Worm (Caenorhabditis elegans) whole organism, L4 larva: ENCODE data around the gene rnp-9.

ENCODE experiments used
- D1046.2 ChIP-seq: fragments of 200-800 bp; sonication (Bioruptor generic); IDR thresholded peaks from 2 replicates; pipeline ENCODE4 v1.3.6; 2022; ENCODE audit warnings: missing genetic modification characterization, missing compliant biosample characterization
- F10B5.3 ChIP-seq: sonication (generic microtip); optimal IDR thresholded peaks from 2 replicates; lab custom pipeline; 2016; ENCODE audit warnings: mild to moderate bottlenecking, missing genetic modification characterization, missing compliant biosample characterization
- F49E8.2 ChIP-seq: sonication (generic microtip); optimal IDR thresholded peaks from 2 replicates; lab custom pipeline; 2016; ENCODE audit warnings: missing compliant biosample characterization, mild to moderate bottlenecking, missing genetic modification characterization, borderline replicate concordance
- R02D3.7 ChIP-seq: fragments of 150-350 bp; sonication (generic microtip); optimal IDR thresholded peaks from 3 replicates; lab custom pipeline; 2014; ENCODE audit warnings: missing biosample characterization, missing genetic modification characterization
- T20F7.1 ChIP-seq: fragments of 200-800 bp; sonication (Bioruptor generic); optimal IDR thresholded peaks from 2 replicates; lab custom pipeline; 2018; ENCODE audit warnings: mild to moderate bottlenecking, missing genetic modification characterization, missing compliant biosample characterization
- T26A8.4 ChIP-seq: fragments of 200-800 bp; sonication (Bioruptor generic); IDR thresholded peaks from 2 replicates; pipeline ENCODE4 v1.3.6; 2022; ENCODE audit warnings: missing genetic modification characterization, missing compliant biosample characterization
- Y105C5A.15 ChIP-seq: fragments of 200-800 bp; sonication (Bioruptor generic); IDR thresholded peaks from 2 replicates; pipeline ENCODE4 v1.3.6; 2022; ENCODE audit warnings: missing genetic modification characterization, missing compliant biosample characterization
- Y48G9A.11 ChIP-seq: fragments of 200-800 bp; sonication (Bioruptor generic); IDR thresholded peaks from 2 replicates; pipeline ENCODE4 v1.3.6; 2022; ENCODE audit warnings: missing genetic modification reagents, missing genetic modification characterization, missing compliant biosample characterization
- ZK337.2 ChIP-seq: fragments of 200-800 bp; sonication (Bioruptor generic); IDR thresholded peaks from 2 replicates; pipeline ENCODE4 v1.3.6; 2022; ENCODE audit warnings: missing genetic modification reagents, missing genetic modification characterization, missing compliant biosample characterization
- aha-1 ChIP-seq: fragments of 150-350 bp; peaks from one replicate; lab custom pipeline; 2014; ENCODE audit warnings: missing biosample characterization, missing genetic modification characterization
- ama-1 ChIP-seq: fragments of 150-350 bp; optimal IDR thresholded peaks from 2 replicates; lab custom pipeline; 2014; ENCODE audit warnings: inconsistent platforms, mixed read lengths
- ceh-20 ChIP-seq: fragments of 200-800 bp; sonication (Bioruptor generic); IDR thresholded peaks from 2 replicates; pipeline ENCODE4 v1.3.6; 2022; ENCODE audit warnings: missing genetic modification reagents, missing genetic modification characterization, missing compliant biosample characterization
- ceh-28 ChIP-seq: fragments of 150-350 bp; optimal IDR thresholded peaks from 2 replicates; lab custom pipeline; 2014; ENCODE audit warnings: missing biosample characterization, missing genetic modification reagents, missing genetic modification characterization
- ceh-62 ChIP-seq: sonication (generic microtip); optimal IDR thresholded peaks from 2 replicates; lab custom pipeline; 2017; ENCODE audit warnings: missing biosample characterization, missing genetic modification characterization
- daf-16 ChIP-seq, 3 experiments: sonication (generic microtip); optimal IDR thresholded peaks; 2 replicates each; lab custom pipeline; 2016 to 2017; ENCODE audit warnings: missing genetic modification characterization in 3 of 3, missing genetic modification reagents in 3 of 3, mild to moderate bottlenecking in 2 of 3, missing compliant biosample characterization in 2 of 3, missing biosample characterization in 1 of 3, moderate library complexity in 1 of 3
- dmd-9 ChIP-seq: fragments of 200-800 bp; sonication (Bioruptor generic); IDR thresholded peaks from 2 replicates; pipeline ENCODE4 v1.3.6; 2022; ENCODE audit warnings: missing genetic modification reagents, missing genetic modification characterization, missing compliant biosample characterization
- dpl-1 ChIP-seq: fragments of 150-350 bp; optimal IDR thresholded peaks from 2 replicates; lab custom pipeline; 2014; ENCODE audit warnings: missing biosample characterization, missing genetic modification reagents, missing genetic modification characterization
- dve-1 ChIP-seq: sonication (generic microtip); optimal IDR thresholded peaks from 2 replicates; lab custom pipeline; 2017; ENCODE audit warnings: antibody characterized with exemption, mild to moderate bottlenecking, missing genetic modification characterization, missing compliant biosample characterization; ENCODE audit not compliant: insufficient read depth
- egl-27 ChIP-seq: sonication (generic microtip); optimal IDR thresholded peaks from 3 replicates; lab custom pipeline; 2017; ENCODE audit warnings: missing biosample characterization, missing genetic modification reagents, missing genetic modification characterization
- hif-1 ChIP-seq, 2 experiments: sonication (generic microtip); optimal IDR thresholded peaks; 2 replicates each; lab custom pipeline; 2016 to 2017; ENCODE audit warnings: missing compliant biosample characterization in 2 of 2, missing genetic modification characterization in 2 of 2, missing genetic modification reagents in 2 of 2, missing genotype in 2 of 2, mild to moderate bottlenecking in 1 of 2
- hlh-30 ChIP-seq: sonication (generic microtip); optimal IDR thresholded peaks from 2 replicates; lab custom pipeline; 2017; ENCODE audit warnings: antibody characterized with exemption, mild to moderate bottlenecking, missing genetic modification characterization, missing compliant biosample characterization; ENCODE audit not compliant: insufficient read depth
- hmg-1.1 ChIP-seq: fragments of 200-800 bp; sonication (Bioruptor generic); IDR thresholded peaks from 2 replicates; pipeline ENCODE4 v1.3.6; 2022; ENCODE audit warnings: missing genetic modification reagents, missing genetic modification characterization, missing compliant biosample characterization
- lin-13 ChIP-seq: fragments of 150-350 bp; optimal IDR thresholded peaks from 2 replicates; lab custom pipeline; 2014; ENCODE audit warnings: missing biosample characterization, missing genetic modification reagents, missing genetic modification characterization
- lir-3 ChIP-seq: sonication (generic microtip); optimal IDR thresholded peaks from 2 replicates; lab custom pipeline; 2016; ENCODE audit warnings: mild to moderate bottlenecking, missing genetic modification characterization, missing compliant biosample characterization
- mdl-1 ChIP-seq, 2 experiments: fragments of 150-350 bp in 1 of 2; sonication (generic microtip) in 1 of 2; optimal IDR thresholded peaks; 2 replicates each; lab custom pipeline; 2014 to 2017; ENCODE audit warnings: missing biosample characterization in 2 of 2, missing genetic modification characterization in 2 of 2
- mxl-3 ChIP-seq: fragments of 200-800 bp; sonication (Bioruptor generic); optimal IDR thresholded peaks from 2 replicates; lab custom pipeline; 2018; ENCODE audit warnings: mild to moderate bottlenecking, missing genetic modification characterization, missing compliant biosample characterization
- nhr-102 ChIP-seq: sonication (generic microtip); optimal IDR thresholded peaks from 2 replicates; lab custom pipeline; 2016; ENCODE audit warnings: mild to moderate bottlenecking, missing genetic modification characterization, moderate library complexity, missing compliant biosample characterization
- nhr-111 ChIP-seq: fragments of 200-800 bp; sonication (Bioruptor generic); optimal IDR thresholded peaks from 2 replicates; lab custom pipeline; 2018; ENCODE audit warnings: mild to moderate bottlenecking, missing genetic modification characterization, missing compliant biosample characterization
- nhr-28 ChIP-seq: fragments of 150-350 bp; optimal IDR thresholded peaks from 2 replicates; lab custom pipeline; 2014; ENCODE audit warnings: missing biosample characterization, missing genetic modification characterization
- nhr-41 ChIP-seq: fragments of 200-800 bp; sonication (Bioruptor generic); IDR thresholded peaks from 2 replicates; pipeline ENCODE4 v1.3.6; 2022; ENCODE audit warnings: missing genetic modification reagents, missing genetic modification characterization, missing compliant biosample characterization
- nhr-76 ChIP-seq: fragments of 150-350 bp; optimal IDR thresholded peaks from 2 replicates; lab custom pipeline; 2014; ENCODE audit warnings: missing biosample characterization, missing genetic modification characterization
- pha-4 ChIP-seq, 2 experiments: fragments of 150-350 bp in 1 of 2; fragments of 200-800 bp in 1 of 2; sonication (Bioruptor generic) in 1 of 2; IDR thresholded peaks in 1 of 2; optimal IDR thresholded peaks in 1 of 2; 2 replicates each; pipeline versions ENCODE4 v1.3.6 to Lab custom; 2014 to 2022; ENCODE audit warnings: missing genetic modification characterization in 2 of 2, missing genetic modification reagents in 2 of 2, missing biosample characterization in 1 of 2, missing compliant biosample characterization in 1 of 2
- pqm-1 ChIP-seq: sonication (generic microtip); optimal IDR thresholded peaks from 2 replicates; lab custom pipeline; 2017; ENCODE audit warnings: missing biosample characterization, missing genetic modification characterization
- saeg-2 ChIP-seq: fragments of 200-800 bp; sonication (Bioruptor generic); IDR thresholded peaks from 2 replicates; pipeline ENCODE4 v1.3.6; 2022; ENCODE audit warnings: missing genetic modification reagents, missing genetic modification characterization, missing compliant biosample characterization
- sdz-12 ChIP-seq: fragments of 200-800 bp; sonication (Bioruptor generic); optimal IDR thresholded peaks from 2 replicates; lab custom pipeline; 2018; ENCODE audit warnings: mild to moderate bottlenecking, missing genetic modification characterization, missing compliant biosample characterization
- snpc-4 ChIP-seq: fragments of 150-350 bp; optimal IDR thresholded peaks from 2 replicates; lab custom pipeline; 2014; ENCODE audit warnings: missing biosample characterization, missing genetic modification characterization
- spr-1 ChIP-seq: sonication (generic microtip); optimal IDR thresholded peaks from 2 replicates; lab custom pipeline; 2016; ENCODE audit warnings: mild to moderate bottlenecking, missing genetic modification characterization, missing compliant biosample characterization
- spr-3 ChIP-seq: fragments of 200-800 bp; sonication (Bioruptor generic); optimal IDR thresholded peaks from 2 replicates; lab custom pipeline; 2018; ENCODE audit warnings: mild to moderate bottlenecking, missing genetic modification characterization, missing compliant biosample characterization
- unc-62 ChIP-seq, 3 experiments: fragments of 150-350 bp in 1 of 3; sonication (generic microtip); optimal IDR thresholded peaks in 2 of 3; peaks in 1 of 3; 1 replicate in 1 of 3; 2 replicates in 2 of 3; lab custom pipeline; 2014 to 2017; ENCODE audit warnings: missing biosample characterization in 3 of 3, missing genetic modification characterization in 3 of 3, missing genetic modification reagents in 3 of 3, missing genotype in 1 of 3
- vab-7 ChIP-seq: fragments of 200-800 bp; sonication (Bioruptor generic); IDR thresholded peaks from 2 replicates; pipeline ENCODE4 v1.3.6; 2022; ENCODE audit warnings: missing genetic modification reagents, missing genetic modification characterization, missing compliant biosample characterization
- zag-1 ChIP-seq: fragments of 150-350 bp; optimal IDR thresholded peaks from 2 replicates; lab custom pipeline; 2014; ENCODE audit warnings: missing biosample characterization, missing genetic modification characterization
- zfp-2 ChIP-seq: sonication (generic microtip); optimal IDR thresholded peaks from 2 replicates; lab custom pipeline; 2016; ENCODE audit warnings: mild to moderate bottlenecking, missing genetic modification characterization, missing compliant biosample characterization
- ztf-11 ChIP-seq: fragments of 150-350 bp; optimal IDR thresholded peaks from 2 replicates; lab custom pipeline; 2014; ENCODE audit warnings: missing biosample characterization, missing genetic modification characterization

rnp-9 gene

DNA sequence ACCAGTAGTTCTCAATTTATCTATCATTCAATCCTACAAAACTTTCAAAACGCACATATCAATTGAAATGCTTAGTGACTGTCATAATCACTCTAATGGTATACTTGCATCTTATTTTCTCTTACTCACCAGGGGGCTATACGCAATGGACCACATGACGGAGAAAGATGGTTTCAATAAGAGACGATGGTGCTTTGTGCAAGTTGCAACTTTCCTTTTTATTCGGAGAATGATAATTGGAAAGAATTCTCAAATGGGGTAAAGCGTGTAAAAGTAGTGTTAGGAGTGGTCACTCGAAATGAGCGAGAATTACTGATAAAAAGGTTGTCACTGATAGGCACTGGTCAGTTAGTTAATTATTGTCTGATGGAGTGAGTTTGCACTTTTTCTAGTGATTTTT is 41.4 kb downstream of the rnp-9 start:
- TF ChIP-seq unc-62 (GFP tag; optimal IDR thresholded peaks at IDR 0.05 in 1 of 2; lab: Kevin White, UChicago): peak in 1 of 2 experiments; percentile 20
- TF ChIP-seq unc-62 (tag; optimal IDR thresholded peaks at IDR 0.05; lab: Kevin White, UChicago): no peak
- TF ChIP-seq aha-1 (tag; lab: Kevin White, UChicago): peak; percentile 86
- TF ChIP-seq ama-1 (lab: Kevin White, UChicago): no peak
- TF ChIP-seq dmd-9 (GFP tag; lab: Robert Waterston, UW): no peak

ce11 chrX:10212469-10212868 is 45.4 kb downstream of the rnp-9 start, which contains the start of gene F44A6.3:
TSS of gene F44A6.3 (plus strand) at chrX:10212769.
- TF ChIP-seq ZK337.2 (GFP tag; lab: Robert Waterston, UW): no peak
- TF ChIP-seq D1046.2 (GFP tag; lab: Robert Waterston, UW): no peak

DNA sequence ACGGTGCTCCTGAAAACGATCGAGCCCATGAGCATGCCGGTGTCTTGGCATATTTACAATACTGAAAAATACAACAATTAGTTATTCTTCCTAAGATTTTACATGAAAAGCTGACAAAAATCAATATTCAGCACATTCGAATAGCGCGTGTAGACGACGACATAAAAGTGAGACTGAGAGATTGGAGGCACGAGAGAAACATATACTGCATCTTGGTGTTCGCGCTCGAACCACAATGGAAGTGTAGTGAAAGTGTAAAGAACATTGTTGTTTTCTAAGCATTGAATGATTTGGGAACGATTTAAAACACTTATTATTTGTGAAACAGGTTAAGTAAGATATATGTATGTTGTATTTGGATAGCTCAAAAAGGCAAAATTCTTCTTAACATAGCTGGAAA is 48.3 kb downstream of the rnp-9 start, which contains the start of gene F44A6.4:
F44A6.4 (minus strand) TSS at position 67 of the 400 bp plus-strand sequence.
- peak in 1 of 2 experiments; percentile 49 for TF ChIP-seq mdl-1 (tag; optimal IDR thresholded peaks at IDR 0.05; lab: Kevin White, UChicago)
- peak; percentile 5 for TF ChIP-seq dve-1 (tag; lab: Kevin White, UChicago)
- TF ChIP-seq nhr-111 (GFP tag; lab: Kevin White, UChicago): no peak
- no peak for TF ChIP-seq sdz-12 (GFP tag; lab: Kevin White, UChicago)
- peak; percentile 60 for TF ChIP-seq nhr-28 (tag; lab: Kevin White, UChicago)
- TF ChIP-seq spr-1 (tag; lab: Kevin White, UChicago): no peak
- no peak for TF ChIP-seq nhr-102 (tag; lab: Kevin White, UChicago)
- TF ChIP-seq snpc-4: no peak
- TF ChIP-seq mxl-3: peak; percentile 26
- TF ChIP-seq Y105C5A.15 (GFP tag; lab: Robert Waterston, UW): no peak
- TF ChIP-seq F49E8.2 (tag; lab: Kevin White, UChicago): no peak
- no peak for TF ChIP-seq T20F7.1
- no peak for TF ChIP-seq dpl-1 (GFP tag; lab: Kevin White, UChicago)
- TF ChIP-seq hmg-1.1 (GFP tag; lab: Robert Waterston, UW): 0 out of 2 replicates have a peak, but pooled peaks have one; percentile 21
- no peak for TF ChIP-seq egl-27 (tag; lab: Kevin White, UChicago)
- TF ChIP-seq ztf-11: no peak
- peak; percentile 58 for TF ChIP-seq hlh-30 (tag; lab: Kevin White, UChicago)
- no peak for TF ChIP-seq saeg-2 (GFP tag; lab: Robert Waterston, UW)
- no peak for TF ChIP-seq daf-16 (GFP tag; optimal IDR thresholded peaks at IDR 0.05; lab: Kevin White, UChicago)
- no peak for TF ChIP-seq daf-16 (tag; optimal IDR thresholded peaks at IDR 0.05; lab: Kevin White, UChicago)
- TF ChIP-seq vab-7: no peak
- no peak for TF ChIP-seq ceh-28
- no peak for TF ChIP-seq zag-1 (tag; lab: Kevin White, UChicago)

DNA sequence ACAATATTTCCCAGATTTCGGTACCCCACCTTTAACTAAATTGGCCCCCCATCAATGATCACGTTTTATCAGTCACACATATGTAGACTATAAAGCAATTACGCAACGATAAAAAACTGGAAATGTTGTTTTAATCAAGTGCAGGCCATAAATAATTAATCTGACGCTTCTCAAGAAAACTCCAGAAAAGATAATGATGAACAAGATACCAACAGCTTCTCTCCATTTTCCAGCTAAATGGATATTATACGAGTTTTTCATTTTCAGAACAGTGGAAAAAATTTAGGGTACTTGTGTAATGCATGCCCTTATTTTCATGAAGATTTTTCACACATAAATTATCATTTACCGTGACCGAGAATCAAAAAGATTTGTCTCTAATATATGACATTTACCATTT is 49.2 kb downstream of the rnp-9 start:
- TF ChIP-seq daf-16 (GFP tag; optimal IDR thresholded peaks at IDR 0.05; lab: Kevin White, UChicago) (no peak), daf-16 (tag; optimal IDR thresholded peaks at IDR 0.05; lab: Kevin White, UChicago) (peak; percentile 71), dmd-9 (GFP tag; lab: Robert Waterston, UW) (no peak), mdl-1 (tag; optimal IDR thresholded peaks at IDR 0.05; lab: Kevin White, UChicago) (peak in 1 of 2 experiments; percentile 8), lin-13 (GFP tag; lab: Kevin White, UChicago) (no peak), mxl-3 (peak; percentile 36), T26A8.4 (peak; percentile 10; the same call in 1 of the 2 replicates), saeg-2 (GFP tag; lab: Robert Waterston, UW) (no peak), pha-4 (GFP tag; IDR thresholded peaks at IDR 0.05; lab: Robert Waterston, UW) (no peak), pha-4 (tag; optimal IDR thresholded peaks at IDR 0.05; lab: Kevin White, UChicago) (no peak), nhr-76 (no peak), hif-1 (tag; optimal IDR thresholded peaks at IDR 0.05; lab: Kevin White, UChicago) (no peak), zfp-2 (no peak), pqm-1 (tag; lab: Kevin White, UChicago) (peak; percentile 25), dpl-1 (GFP tag; lab: Kevin White, UChicago) (no peak), dve-1 (tag; lab: Kevin White, UChicago) (peak; percentile 47), nhr-41 (GFP tag; lab: Robert Waterston, UW) (no peak), ceh-20 (GFP tag; lab: Robert Waterston, UW) (peak; percentile 33; the same call in 1 of the 2 replicates), Y48G9A.11 (GFP tag; lab: Robert Waterston, UW) (no peak), R02D3.7 (tag; lab: Kevin White, UChicago) (no peak), ceh-62 (tag; lab: Kevin White, UChicago) (no peak), F10B5.3 (tag; lab: Kevin White, UChicago) (no peak), lir-3 (tag; lab: Kevin White, UChicago) (no peak), egl-27 (tag; lab: Kevin White, UChicago) (no peak), spr-3 (GFP tag; lab: Kevin White, UChicago) (no peak)
